Fruit fly (Drosophila melanogaster): ENCODE results near the gene pan.
A peak's percentile ranks its signal among the peaks of the same experiment; 100 is the strongest.

The pan gene

dm6 chr4:68949-69742 is at the start of gene pan:
pan (plus strand) TSS chr4:69326.
- TF ChIP-seq Vsx2 (GFP tag; optimal IDR thresholded peaks at IDR 0.05; ENCODE audit: partially characterized antibody) (no peak), Hr83 (GFP tag; optimal IDR thresholded peaks at IDR 0.05; ENCODE audit: poor library complexity, severe bottlenecking) (peak; percentile 7), brk (GFP tag; optimal IDR thresholded peaks at IDR 0.05) (peak; percentile 60), Rel (GFP tag; optimal IDR thresholded peaks at IDR 0.05) (peak; percentile 69), Rel (tag; optimal IDR thresholded peaks at IDR 0.05) (no peak), CG32264 (GFP tag; optimal IDR thresholded peaks at IDR 0.05) (peak; percentile 4), rgr (GFP tag; optimal IDR thresholded peaks at IDR 0.05) (no peak), OdsH (GFP tag; optimal IDR thresholded peaks at IDR 0.05) (no peak), sv (GFP tag; optimal IDR thresholded peaks at IDR 0.05) (peak; percentile 34), foxo (GFP tag; optimal IDR thresholded peaks at IDR 0.05) (no peak), HLH106 (tag; optimal IDR thresholded peaks at IDR 0.05) (no peak), dl (GFP tag; optimal IDR thresholded peaks at IDR 0.05; ENCODE audit: insufficient read depth in 1 of 2, partially characterized antibody in 2 of 2) (no peak), CG9705 (GFP tag; optimal IDR thresholded peaks at IDR 0.05) (no peak), tai (GFP tag; optimal IDR thresholded peaks at IDR 0.05) (peak; percentile 30), CrebA (GFP tag; optimal IDR thresholded peaks at IDR 0.05; ENCODE audit: borderline replicate concordance) (peak; percentile 87), psq (GFP tag; optimal IDR thresholded peaks at IDR 0.05) (no peak), woc (GFP tag; optimal IDR thresholded peaks at IDR 0.05) (no peak), sage (GFP tag; optimal IDR thresholded peaks at IDR 0.05) (peak; percentile 65), GATAd (GFP tag; optimal IDR thresholded peaks at IDR 0.05) (no peak), h (GFP tag; optimal IDR thresholded peaks at IDR 0.05) (peak; percentile 24), N (GFP tag; optimal IDR thresholded peaks at IDR 0.05) (no peak), Dif (GFP tag; optimal IDR thresholded peaks at IDR 0.05; ENCODE audit: partially characterized antibody) (no peak), Sp1 (GFP tag; optimal IDR thresholded peaks at IDR 0.05) (peak; percentile 55), Hnf4 (GFP tag; optimal IDR thresholded peaks at IDR 0.05) (peak; percentile 22), pan (optimal IDR thresholded peaks at IDR 0.05) (no peak), jim (GFP tag; optimal IDR thresholded peaks at IDR 0.05) (no peak), dsf (GFP tag; optimal IDR thresholded peaks at IDR 0.05; ENCODE audit: borderline replicate concordance) (no peak)

dm6 chr4:41587-41986 is 27.5 kb upstream of the pan start:
- peak; percentile 66 for TF ChIP-seq Dfd (GFP tag; optimal IDR thresholded peaks at IDR 0.05)

dm6 chr4:42352-42751 is 26.8 kb upstream of the pan start:
- TF ChIP-seq lola (GFP tag; optimal IDR thresholded peaks at IDR 0.05) (no peak), CG9705 (GFP tag; optimal IDR thresholded peaks at IDR 0.05) (no peak), rgr (GFP tag; optimal IDR thresholded peaks at IDR 0.05) (no peak), Dfd (GFP tag; optimal IDR thresholded peaks at IDR 0.05) (peak; percentile 47), dsf (GFP tag; optimal IDR thresholded peaks at IDR 0.05; ENCODE audit: borderline replicate concordance) (no peak)

DNA sequence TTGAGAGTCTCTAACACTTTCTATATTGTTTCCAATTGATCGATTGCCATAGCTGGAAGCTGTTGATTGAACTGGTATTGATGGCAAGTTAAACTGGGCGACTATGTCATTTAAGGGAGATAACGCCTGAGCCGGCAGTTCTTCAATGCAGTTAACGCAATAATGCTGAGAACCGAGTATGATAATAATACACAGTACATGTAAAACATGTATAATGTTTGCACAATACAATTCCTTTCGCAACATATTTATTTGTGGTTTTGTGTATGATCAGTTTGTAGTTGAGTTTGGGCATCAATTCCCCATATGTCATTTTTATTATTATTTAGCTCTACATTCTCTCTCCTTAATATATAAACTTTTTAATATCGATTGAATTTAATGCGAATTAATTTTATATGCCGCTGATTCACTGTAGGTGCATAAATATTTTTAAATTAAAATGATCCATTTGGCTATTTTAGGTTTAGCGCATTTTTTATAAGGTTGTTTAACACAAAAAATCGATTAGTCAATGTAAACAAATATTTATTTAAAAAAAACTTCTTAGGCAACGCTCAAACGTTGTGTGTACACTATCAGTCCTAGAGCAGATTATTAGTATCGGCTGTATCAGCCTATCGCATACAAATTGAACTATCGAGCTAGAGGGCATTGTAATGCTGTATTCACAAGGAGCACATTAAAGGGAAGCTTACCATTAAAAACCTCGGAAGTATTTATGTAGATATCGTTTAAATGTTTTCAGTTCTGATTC is 25.8 kb upstream of the pan start, which contains the start of gene PlexB:
Gene PlexB (minus strand): TSS at position 600 of the 757 bp plus-strand sequence.
- no peak for TF ChIP-seq psq (GFP tag; optimal IDR thresholded peaks at IDR 0.05)
- TF ChIP-seq N (GFP tag; optimal IDR thresholded peaks at IDR 0.05): peak; percentile 95
- TF ChIP-seq tai (GFP tag; optimal IDR thresholded peaks at IDR 0.05): peak; percentile 1
- TF ChIP-seq Hnf4 (GFP tag; optimal IDR thresholded peaks at IDR 0.05): peak; percentile 31
- no peak for TF ChIP-seq fru (GFP tag; optimal IDR thresholded peaks at IDR 0.05)
- TF ChIP-seq HLH106 (tag; optimal IDR thresholded peaks at IDR 0.05): peak; percentile 12
- no peak for TF ChIP-seq OdsH (GFP tag; optimal IDR thresholded peaks at IDR 0.05)
- TF ChIP-seq sage (GFP tag; optimal IDR thresholded peaks at IDR 0.05): no peak
- TF ChIP-seq Hr78 (GFP tag; optimal IDR thresholded peaks at IDR 0.05): peak; percentile 84
- peak; percentile 44 for TF ChIP-seq Vsx2 (GFP tag; optimal IDR thresholded peaks at IDR 0.05; ENCODE audit: partially characterized antibody)
- no peak for TF ChIP-seq Abd-B (GFP tag; optimal IDR thresholded peaks at IDR 0.05)
- TF ChIP-seq Jra (GFP tag; optimal IDR thresholded peaks at IDR 0.05): peak; percentile 40
- TF ChIP-seq woc (GFP tag; optimal IDR thresholded peaks at IDR 0.05): peak; percentile 82
- TF ChIP-seq Hr83 (GFP tag; optimal IDR thresholded peaks at IDR 0.05; ENCODE audit: poor library complexity, severe bottlenecking): peak; percentile 29
- peak; percentile 36 for TF ChIP-seq brk (GFP tag; optimal IDR thresholded peaks at IDR 0.05)
- no peak for TF ChIP-seq ey (GFP tag; optimal IDR thresholded peaks at IDR 0.05)

All from whole organism, wandering third instar larva.